Worm (Caenorhabditis elegans) whole organism, L1 larva: Measurements from ENCODE around the gene nhr-219.

Experiments
- C34B4.2 ChIP-seq: sonication (generic microtip); optimal IDR thresholded peaks from 2 replicates; lab custom pipeline; 2017; ENCODE audit warnings: mild to moderate bottlenecking, missing genetic modification characterization, missing compliant biosample characterization
- ama-1 ChIP-seq: fragments of 150-350 bp; optimal IDR thresholded peaks from 2 replicates; lab custom pipeline; 2014
- blmp-1 ChIP-seq: fragments of 150-350 bp; optimal IDR thresholded peaks from 2 replicates; lab custom pipeline; 2014; ENCODE audit warnings: missing biosample characterization, missing genetic modification characterization
- ceh-63 ChIP-seq: fragments of 200-800 bp; sonication (Bioruptor generic); optimal IDR thresholded peaks from 2 replicates; lab custom pipeline; 2018; ENCODE audit warnings: mild to moderate bottlenecking, missing genetic modification characterization, missing compliant biosample characterization
- ceh-8 ChIP-seq: fragments of 200-800 bp; sonication (Bioruptor generic); optimal IDR thresholded peaks from 2 replicates; lab custom pipeline; 2018; ENCODE audit warnings: mild to moderate bottlenecking, missing genetic modification characterization, moderate library complexity, missing compliant biosample characterization
- ceh-88 ChIP-seq: fragments of 200-800 bp; sonication (Bioruptor generic); IDR thresholded peaks from 2 replicates; pipeline ENCODE4 v1.3.6; 2022; ENCODE audit warnings: missing genetic modification characterization, missing compliant biosample characterization
- efl-1 ChIP-seq, 4 experiments: fragments of 150-350 bp; optimal IDR thresholded peaks in 3 of 4; peaks in 1 of 4; 1 replicate in 1 of 4; 2 replicates in 3 of 4; lab custom pipeline; 2014; ENCODE audit warnings: missing biosample characterization in 2 of 4, missing genetic modification characterization in 2 of 4, missing genetic modification reagents in 2 of 4
- elt-3 ChIP-seq, 6 experiments: fragments of 150-350 bp in 1 of 6; sonication (generic microtip); optimal IDR thresholded peaks; 2 replicates each; lab custom pipeline; 2017 to 2018; ENCODE audit warnings: missing biosample characterization in 6 of 6, missing genetic modification characterization in 6 of 6, inconsistent platforms in 1 of 6
- fkh-4 ChIP-seq: sonication (generic microtip); optimal IDR thresholded peaks from 2 replicates; lab custom pipeline; 2016; ENCODE audit warnings: missing compliant biosample characterization, missing genetic modification characterization, borderline replicate concordance
- fkh-8 ChIP-seq: sonication (generic microtip); optimal IDR thresholded peaks from 2 replicates; lab custom pipeline; 2016; ENCODE audit warnings: mild to moderate bottlenecking, missing genetic modification characterization, missing compliant biosample characterization
- irx-1 ChIP-seq: sonication (generic microtip); optimal IDR thresholded peaks from 2 replicates; lab custom pipeline; 2016; ENCODE audit warnings: missing genetic modification characterization, missing compliant biosample characterization
- jun-1 ChIP-seq: fragments of 150-350 bp; optimal IDR thresholded peaks from 2 replicates; lab custom pipeline; 2014; ENCODE audit warnings: missing biosample characterization, missing genetic modification reagents, missing genetic modification characterization
- lin-14 ChIP-seq: fragments of 200-800 bp; sonication (Bioruptor generic); optimal IDR thresholded peaks from 2 replicates; lab custom pipeline; 2018; ENCODE audit warnings: mild to moderate bottlenecking, missing genetic modification characterization, moderate library complexity, missing compliant biosample characterization
- lin-35 ChIP-seq, 2 experiments: fragments of 150-350 bp; optimal IDR thresholded peaks; 2 replicates each; lab custom pipeline; 2014; ENCODE audit warnings: missing biosample characterization in 2 of 2, missing genetic modification characterization in 2 of 2, missing genetic modification reagents in 2 of 2
- mef-2 ChIP-seq: fragments of 150-350 bp; optimal IDR thresholded peaks from 2 replicates; lab custom pipeline; 2014; ENCODE audit warnings: missing biosample characterization, missing genetic modification characterization
- mep-1 ChIP-seq: fragments of 150-350 bp; optimal IDR thresholded peaks from 2 replicates; lab custom pipeline; 2014; ENCODE audit warnings: missing biosample characterization, missing genetic modification characterization
- nhr-19 ChIP-seq: fragments of 200-800 bp; sonication (Bioruptor generic); conservative IDR thresholded peaks from 2 replicates; pipeline ENCODE4 v1.3.6; 2022; ENCODE audit warnings: missing genetic modification characterization, missing compliant biosample characterization
- nhr-20 ChIP-seq: sonication (generic microtip); optimal IDR thresholded peaks from 2 replicates; lab custom pipeline; 2016; ENCODE audit warnings: mild to moderate bottlenecking, missing genetic modification characterization, missing compliant biosample characterization
- nhr-237 ChIP-seq: fragments of 150-350 bp; optimal IDR thresholded peaks from 2 replicates; lab custom pipeline; 2014; ENCODE audit warnings: missing biosample characterization, missing genetic modification characterization
- nhr-47 ChIP-seq: sonication (generic microtip); optimal IDR thresholded peaks from 2 replicates; lab custom pipeline; 2016; ENCODE audit warnings: mild to moderate bottlenecking, missing genetic modification characterization, moderate library complexity, missing compliant biosample characterization
- nhr-71 ChIP-seq: sonication (generic microtip); optimal IDR thresholded peaks from 2 replicates; lab custom pipeline; 2016; ENCODE audit warnings: mild to moderate bottlenecking, missing genetic modification characterization, moderate library complexity, missing compliant biosample characterization
- nhr-76 ChIP-seq: sonication (generic microtip); optimal IDR thresholded peaks from 2 replicates; lab custom pipeline; 2017; ENCODE audit warnings: missing biosample characterization, missing genetic modification characterization
- nhr-77 ChIP-seq: fragments of 150-350 bp; optimal IDR thresholded peaks from 2 replicates; lab custom pipeline; 2014; ENCODE audit warnings: missing biosample characterization, missing genetic modification characterization
- nhr-84 ChIP-seq: sonication (generic microtip); optimal IDR thresholded peaks from 2 replicates; lab custom pipeline; 2017; ENCODE audit warnings: missing biosample characterization, missing genetic modification characterization
- nhr-85 ChIP-seq: sonication (generic microtip); peaks from one replicate; lab custom pipeline; 2016; ENCODE audit warnings: missing genetic modification characterization, inconsistent platforms, missing compliant biosample characterization
- nhr-90 ChIP-seq: sonication (generic microtip); optimal IDR thresholded peaks from 2 replicates; lab custom pipeline; 2016; ENCODE audit warnings: mild to moderate bottlenecking, missing genetic modification characterization, missing compliant biosample characterization; ENCODE audit not compliant: poor library complexity
- pax-3 ChIP-seq: fragments of 200-800 bp; sonication (Bioruptor generic); optimal IDR thresholded peaks from 2 replicates; lab custom pipeline; 2018; ENCODE audit warnings: mild to moderate bottlenecking, missing genetic modification characterization, moderate library complexity, missing compliant biosample characterization
- skn-1 ChIP-seq: fragments of 150-350 bp; optimal IDR thresholded peaks from 2 replicates; lab custom pipeline; 2014; ENCODE audit warnings: missing biosample characterization, missing genetic modification characterization
- snu-23 ChIP-seq: sonication (generic microtip); optimal IDR thresholded peaks from 2 replicates; lab custom pipeline; 2016; ENCODE audit warnings: missing genetic modification characterization, missing compliant biosample characterization
- sup-37 ChIP-seq: fragments of 200-800 bp; sonication (Bioruptor generic); optimal IDR thresholded peaks from 2 replicates; lab custom pipeline; 2018; ENCODE audit warnings: mild to moderate bottlenecking, missing genetic modification characterization, missing compliant biosample characterization
- swsn-7 ChIP-seq: sonication (generic microtip); optimal IDR thresholded peaks from 2 replicates; lab custom pipeline; 2016; ENCODE audit warnings: missing genetic modification characterization, missing compliant biosample characterization
- unc-130 ChIP-seq: fragments of 150-350 bp; optimal IDR thresholded peaks from 2 replicates; lab custom pipeline; 2017; ENCODE audit warnings: missing biosample characterization, missing genetic modification characterization, inconsistent platforms

The nhr-219 gene

DNA sequence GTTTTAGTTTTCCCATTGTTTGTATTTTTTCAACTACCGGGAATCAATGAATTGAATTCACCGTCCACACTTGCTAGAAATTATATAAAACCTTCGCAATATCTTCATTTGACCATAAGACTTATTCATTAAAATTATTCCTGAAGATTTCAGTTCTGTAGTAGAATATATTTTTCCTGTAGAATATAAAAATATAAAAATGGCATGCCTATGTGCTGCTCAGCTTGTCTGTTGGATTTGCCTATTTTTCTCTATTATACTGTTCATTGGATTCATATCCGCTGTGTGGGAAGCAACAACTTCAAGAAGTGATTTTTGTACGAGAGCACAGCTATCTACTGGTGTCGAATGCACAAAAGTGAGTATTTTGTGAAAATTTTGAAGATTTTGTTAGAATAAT lies 25.7 kb upstream of the nhr-219 start, which contains the start of gene F59E11.6:
F59E11.6 (plus strand) TSS at position 111 of the 400 bp plus-strand sequence.
- TF ChIP-seq nhr-85 (tag; lab: Kevin White, UChicago): peak; percentile 53
- no peak for TF ChIP-seq fkh-8 (tag; lab: Kevin White, UChicago)

DNA sequence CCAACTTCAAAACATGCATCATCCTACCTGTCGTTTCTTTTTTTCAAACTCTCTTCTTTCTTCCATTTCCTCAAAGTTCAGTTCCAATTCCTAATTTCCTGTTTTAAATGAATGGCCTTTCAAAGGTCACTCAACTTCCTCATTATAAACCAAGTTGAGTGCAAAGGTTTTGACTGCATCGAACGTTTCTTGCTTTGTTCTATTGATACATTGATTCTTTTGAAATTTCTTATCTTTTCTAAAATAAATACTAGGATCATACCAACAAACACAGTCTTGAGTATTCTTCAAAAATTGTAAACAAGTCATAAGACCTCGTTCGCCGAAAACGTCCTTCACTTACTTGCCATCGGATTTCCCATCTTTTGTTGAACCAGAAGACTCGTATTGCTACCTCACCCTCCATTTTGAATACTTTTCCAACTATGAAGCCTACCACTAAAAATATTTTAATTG lies 24.2 kb upstream of the nhr-219 start, which contains the start of gene F59E11.7:
F59E11.7 (plus strand) TSS at position 51 of the 456 bp plus-strand sequence.
- no peak for TF ChIP-seq nhr-84
- peak; percentile 52 for TF ChIP-seq lin-14
- TF ChIP-seq elt-3 (tag; optimal IDR thresholded peaks at IDR 0.05; lab: Kevin White, UChicago): peak in 1 of 6 experiments; percentile 37
- TF ChIP-seq blmp-1 (tag; lab: Kevin White, UChicago): peak; percentile 33
- TF ChIP-seq unc-130 (tag; lab: Kevin White, UChicago): no peak
- peak; percentile 16 for TF ChIP-seq nhr-20 (tag; lab: Kevin White, UChicago)
- peak; percentile 5 for TF ChIP-seq mep-1 (tag; lab: Kevin White, UChicago)
- TF ChIP-seq efl-1 (optimal IDR thresholded peaks at IDR 0.05; lab: Kevin White, UChicago): no peak
- peak in 1 of 2 experiments; percentile 71 for TF ChIP-seq efl-1 (GFP tag; optimal IDR thresholded peaks at IDR 0.05 in 1 of 2; lab: Kevin White, UChicago)
- peak; percentile 73 for TF ChIP-seq nhr-85 (tag; lab: Kevin White, UChicago)
- peak in 1 of 2 experiments; percentile 2 for TF ChIP-seq lin-35 (GFP tag; optimal IDR thresholded peaks at IDR 0.05; lab: Kevin White, UChicago)
- peak; percentile 19 for TF ChIP-seq snu-23

DNA sequence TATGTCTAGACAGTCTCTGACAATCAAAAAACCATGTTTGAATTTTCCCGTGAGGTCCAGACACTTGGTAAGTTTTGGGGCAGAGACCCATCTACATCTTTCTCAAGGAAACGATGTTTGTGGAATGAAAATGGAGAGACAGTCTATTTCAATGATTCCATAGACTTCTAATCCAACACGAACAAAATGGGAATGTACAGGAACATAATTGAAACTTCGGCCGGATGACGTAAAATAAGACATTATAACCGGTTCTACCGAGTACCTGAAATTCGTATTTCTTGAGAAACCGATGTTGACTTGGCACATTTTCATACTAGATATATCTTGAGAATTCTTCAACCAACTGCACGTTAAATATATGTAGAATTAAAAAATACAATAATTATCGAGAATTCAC lies 22.1 kb upstream of the nhr-219 start, which contains the start of gene str-87:
str-87 (minus strand) TSS at position 101 of the 400 bp plus-strand sequence.
- TF ChIP-seq nhr-237 (tag; lab: Kevin White, UChicago) (no peak), nhr-77 (tag; lab: Kevin White, UChicago) (no peak), mep-1 (tag; lab: Kevin White, UChicago) (no peak)
- TF ChIP-seq, all 84 proteins: peak for 0

DNA sequence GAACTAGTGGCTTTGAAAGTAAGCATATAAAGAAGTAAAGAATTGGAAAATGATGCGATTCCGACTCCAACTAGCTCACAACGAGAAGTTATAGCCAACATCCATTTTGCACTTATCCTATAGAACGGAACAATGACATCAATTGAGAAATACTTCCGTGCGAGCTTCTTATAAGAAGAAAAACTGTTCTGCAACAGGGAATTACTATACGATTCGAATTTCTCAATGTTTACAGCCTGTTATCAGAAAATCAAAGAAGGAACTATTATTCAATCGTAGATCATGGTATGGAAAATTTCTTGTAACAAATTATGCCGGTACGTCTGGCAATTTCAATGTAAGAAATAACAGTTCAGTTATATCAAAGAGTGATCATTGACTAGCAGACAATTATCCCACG lies 19.8 kb upstream of the nhr-219 start, which contains the start of gene str-85:
str-85 (minus strand) TSS at position 101 of the 400 bp plus-strand sequence.
- TF ChIP-seq nhr-76 (tag; lab: Kevin White, UChicago) (no peak), ceh-8 (no peak), sup-37 (GFP tag; lab: Kevin White, UChicago) (no peak), efl-1 (optimal IDR thresholded peaks at IDR 0.05; lab: Kevin White, UChicago) (no peak), efl-1 (GFP tag; optimal IDR thresholded peaks at IDR 0.05 in 1 of 2; lab: Kevin White, UChicago) (no peak), nhr-71 (tag; lab: Kevin White, UChicago) (no peak), nhr-90 (tag; lab: Kevin White, UChicago) (no peak), lin-35 (GFP tag; optimal IDR thresholded peaks at IDR 0.05; lab: Kevin White, UChicago) (no peak), ceh-88 (no peak), skn-1 (tag; lab: Kevin White, UChicago) (no peak), ama-1 (lab: Kevin White, UChicago) (no peak), fkh-4 (tag; lab: Kevin White, UChicago) (no peak), nhr-47 (tag; lab: Kevin White, UChicago) (no peak), C34B4.2 (tag; lab: Kevin White, UChicago) (no peak)

DNA sequence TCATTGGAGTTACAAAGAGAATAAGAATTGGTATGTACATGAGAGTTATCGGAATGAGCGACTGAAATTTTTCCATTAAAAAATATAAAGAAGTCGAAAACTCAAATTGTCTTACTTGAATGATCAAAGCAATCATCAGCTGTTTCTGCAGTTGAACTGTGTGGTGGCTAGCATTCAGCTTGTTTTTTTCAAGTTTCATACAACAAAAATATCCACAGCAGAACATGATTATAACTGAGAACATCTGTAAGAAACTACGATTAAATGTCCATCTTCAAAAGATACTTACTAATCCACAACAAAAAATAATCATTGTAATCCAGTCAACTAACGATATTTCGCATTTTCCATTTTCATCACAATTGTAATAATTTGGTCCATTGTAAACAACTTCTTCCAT lies 18.8 kb upstream of the nhr-219 start:
- TF ChIP-seq swsn-7 (no peak), fkh-4 (tag; lab: Kevin White, UChicago) (no peak), efl-1 (optimal IDR thresholded peaks at IDR 0.05; lab: Kevin White, UChicago) (no peak), efl-1 (GFP tag; optimal IDR thresholded peaks at IDR 0.05 in 1 of 2; lab: Kevin White, UChicago) (peak in 1 of 2 experiments; percentile 92), pax-3 (tag; lab: Kevin White, UChicago) (no peak), ceh-63 (no peak), nhr-19 (GFP tag; lab: Robert Waterston, UW) (no peak), mep-1 (tag; lab: Kevin White, UChicago) (no peak), lin-14 (no peak)

DNA sequence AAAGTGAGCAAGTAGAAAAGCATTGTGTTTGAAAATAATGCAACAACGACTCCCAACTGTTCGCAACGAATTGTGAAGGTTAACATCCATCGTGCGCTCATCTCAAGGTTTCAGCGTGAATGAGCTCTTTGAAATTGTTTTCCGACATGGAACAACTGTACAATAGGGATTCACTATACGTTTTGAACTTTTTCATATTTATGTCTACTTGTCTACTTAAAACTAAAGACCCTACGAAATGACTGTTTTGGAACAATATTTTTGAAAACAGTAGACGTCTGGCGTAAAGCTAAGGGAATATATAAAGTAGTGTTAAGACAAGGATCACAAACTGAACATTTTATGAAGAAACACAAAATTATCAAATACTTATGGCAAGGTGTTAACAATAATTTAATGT lies 17.6 kb upstream of the nhr-219 start, which contains the start of gene str-86:
str-86 (minus strand) TSS at position 101 of the 400 bp plus-strand sequence.
- no peak for TF ChIP-seq elt-3 (tag; optimal IDR thresholded peaks at IDR 0.05; lab: Kevin White, UChicago)
- TF ChIP-seq jun-1 (tag; lab: Kevin White, UChicago): no peak
- no peak for TF ChIP-seq ceh-88
- no peak for TF ChIP-seq nhr-76 (tag; lab: Kevin White, UChicago)
- TF ChIP-seq irx-1 (tag; lab: Kevin White, UChicago): no peak
- no peak for TF ChIP-seq nhr-19 (GFP tag; lab: Robert Waterston, UW)
- TF ChIP-seq nhr-90 (tag; lab: Kevin White, UChicago): no peak
- no peak for TF ChIP-seq nhr-237 (tag; lab: Kevin White, UChicago)
- no peak for TF ChIP-seq efl-1 (optimal IDR thresholded peaks at IDR 0.05; lab: Kevin White, UChicago)
- TF ChIP-seq efl-1 (GFP tag; optimal IDR thresholded peaks at IDR 0.05 in 1 of 2; lab: Kevin White, UChicago): no peak
- TF ChIP-seq mef-2 (tag; lab: Kevin White, UChicago): no peak
- TF ChIP-seq unc-130 (tag; lab: Kevin White, UChicago): no peak
